Fruit fly (Drosophila melanogaster) whole organism: ENCODE data around the gene CG6051.

Experiments used
- CG8478 ChIP-seq: fragments of >200 bp; optimal IDR thresholded peaks from 2 replicates; lab custom pipeline; 2018; ENCODE audit warnings: inconsistent platforms
- EcR ChIP-seq, 2 experiments: fragments of >200 bp; optimal IDR thresholded peaks; 2 replicates each; lab custom pipeline; 2017; ENCODE audit warnings: missing biosample characterization in 2 of 2, missing genetic modification characterization in 2 of 2, missing genetic modification reagents in 2 of 2
- pan ChIP-seq: fragments of >200 bp; optimal IDR thresholded peaks from 2 replicates; lab custom pipeline; 2017
- psq ChIP-seq: fragments of >200 bp; optimal IDR thresholded peaks from 2 replicates; lab custom pipeline; 2017
- usp ChIP-seq: fragments of >200 bp; optimal IDR thresholded peaks from 2 replicates; lab custom pipeline; 2017; ENCODE audit warnings: missing biosample characterization, missing genetic modification characterization, mixed read lengths

DNA sequence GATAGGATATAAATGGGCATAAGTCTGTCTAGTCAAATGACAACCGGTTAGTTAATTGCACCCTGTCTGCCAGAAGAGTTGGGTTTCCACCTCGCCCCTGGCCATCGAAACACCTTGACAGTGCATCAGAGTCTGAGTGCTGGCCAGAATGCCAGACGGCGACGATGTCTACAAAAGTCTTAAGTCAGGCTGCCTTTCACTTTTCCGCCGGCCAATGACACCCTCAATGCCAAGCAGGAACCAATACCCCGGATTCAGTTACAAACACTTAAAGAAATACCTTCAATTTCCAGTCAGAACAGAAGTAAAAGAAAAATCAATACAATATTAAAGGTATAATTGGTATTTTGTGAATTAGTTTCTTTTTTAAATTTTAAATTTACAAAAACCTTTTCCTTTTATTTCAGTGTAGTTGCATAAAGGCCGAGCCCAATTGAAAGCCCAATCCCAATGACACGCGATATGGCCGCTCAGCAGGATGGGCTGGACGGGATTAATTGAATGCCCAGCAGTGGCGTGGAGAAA, 66.3 kb downstream of the CG6051 start:
- no peak for TF ChIP-seq usp
- no peak for TF ChIP-seq pan (lab: Kevin White, UChicago)
- no peak for TF ChIP-seq CG8478
- no peak for TF ChIP-seq psq
- no peak for TF ChIP-seq EcR (GFP tag; optimal IDR thresholded peaks at IDR 0.05; lab: Kevin White, UChicago)
